Worm (Caenorhabditis elegans) whole organism, L4 larva: ENCODE data around the gene pqn-76.

Experiments used
- F10B5.3 ChIP-seq: sonication (generic microtip); optimal IDR thresholded peaks from 2 replicates; lab custom pipeline; 2016; ENCODE audit warnings: mild to moderate bottlenecking, missing genetic modification characterization, missing compliant biosample characterization
- R02D3.7 ChIP-seq: fragments of 150-350 bp; sonication (generic microtip); optimal IDR thresholded peaks from 3 replicates; lab custom pipeline; 2014; ENCODE audit warnings: missing biosample characterization, missing genetic modification characterization
- T20F7.1 ChIP-seq: fragments of 200-800 bp; sonication (Bioruptor generic); optimal IDR thresholded peaks from 2 replicates; lab custom pipeline; 2018; ENCODE audit warnings: mild to moderate bottlenecking, missing genetic modification characterization, missing compliant biosample characterization
- T26A8.4 ChIP-seq: fragments of 200-800 bp; sonication (Bioruptor generic); IDR thresholded peaks from 2 replicates; pipeline ENCODE4 v1.3.6; 2022; ENCODE audit warnings: missing genetic modification characterization, missing compliant biosample characterization
- aha-1 ChIP-seq: fragments of 150-350 bp; peaks from one replicate; lab custom pipeline; 2014; ENCODE audit warnings: missing biosample characterization, missing genetic modification characterization
- ama-1 ChIP-seq: fragments of 150-350 bp; optimal IDR thresholded peaks from 2 replicates; lab custom pipeline; 2014; ENCODE audit warnings: inconsistent platforms, mixed read lengths
- ceh-32 ChIP-seq: sonication (generic microtip); optimal IDR thresholded peaks from 2 replicates; lab custom pipeline; 2016; ENCODE audit warnings: mild to moderate bottlenecking, missing genetic modification characterization, missing compliant biosample characterization; ENCODE audit not compliant: poor library complexity
- ceh-62 ChIP-seq: sonication (generic microtip); optimal IDR thresholded peaks from 2 replicates; lab custom pipeline; 2017; ENCODE audit warnings: missing biosample characterization, missing genetic modification characterization
- cey-2 ChIP-seq: sonication (generic microtip); optimal IDR thresholded peaks from 3 replicates; lab custom pipeline; 2017; ENCODE audit warnings: missing genetic modification characterization, mild to moderate bottlenecking, missing compliant biosample characterization, antibody characterized with exemption, borderline replicate concordance; ENCODE audit not compliant: insufficient read depth
- daf-16 ChIP-seq, 3 experiments: sonication (generic microtip); optimal IDR thresholded peaks; 2 replicates each; lab custom pipeline; 2016 to 2017; ENCODE audit warnings: missing genetic modification characterization in 3 of 3, missing genetic modification reagents in 3 of 3, mild to moderate bottlenecking in 2 of 3, missing compliant biosample characterization in 2 of 3, missing biosample characterization in 1 of 3, moderate library complexity in 1 of 3
- dmd-6 ChIP-seq: fragments of 200-800 bp; sonication (Bioruptor generic); IDR thresholded peaks from 2 replicates; pipeline ENCODE4 v1.3.6; 2022; ENCODE audit warnings: missing genetic modification reagents, missing genetic modification characterization, missing compliant biosample characterization
- dmd-8 ChIP-seq: fragments of 200-800 bp; sonication (Bioruptor generic); IDR thresholded peaks from 2 replicates; pipeline ENCODE4 v1.3.6; 2022; ENCODE audit warnings: missing genetic modification characterization, missing compliant biosample characterization
- duxl-1 ChIP-seq: sonication (generic microtip); optimal IDR thresholded peaks from 2 replicates; lab custom pipeline; 2016; ENCODE audit warnings: mild to moderate bottlenecking, missing genetic modification characterization, moderate library complexity, missing compliant biosample characterization; ENCODE audit not compliant: poor library complexity
- dve-1 ChIP-seq: sonication (generic microtip); optimal IDR thresholded peaks from 2 replicates; lab custom pipeline; 2017; ENCODE audit warnings: antibody characterized with exemption, mild to moderate bottlenecking, missing genetic modification characterization, missing compliant biosample characterization; ENCODE audit not compliant: insufficient read depth
- hif-1 ChIP-seq, 2 experiments: sonication (generic microtip); optimal IDR thresholded peaks; 2 replicates each; lab custom pipeline; 2016 to 2017; ENCODE audit warnings: missing compliant biosample characterization in 2 of 2, missing genetic modification characterization in 2 of 2, missing genetic modification reagents in 2 of 2, missing genotype in 2 of 2, mild to moderate bottlenecking in 1 of 2
- hmg-1.1 ChIP-seq: fragments of 200-800 bp; sonication (Bioruptor generic); IDR thresholded peaks from 2 replicates; pipeline ENCODE4 v1.3.6; 2022; ENCODE audit warnings: missing genetic modification reagents, missing genetic modification characterization, missing compliant biosample characterization
- lim-7 ChIP-seq: fragments of 200-800 bp; sonication (Bioruptor generic); IDR thresholded peaks from 2 replicates; pipeline ENCODE4 v1.3.6; 2022; ENCODE audit warnings: missing genetic modification characterization, missing compliant biosample characterization
- lin-15B ChIP-seq: fragments of 150-350 bp; sonication (generic microtip); optimal IDR thresholded peaks from 3 replicates; lab custom pipeline; 2014; ENCODE audit warnings: missing biosample characterization, missing genetic modification characterization
- lsy-2 ChIP-seq, 2 experiments: fragments of 150-350 bp in 1 of 2; sonication (generic microtip) in 1 of 2; optimal IDR thresholded peaks; 2 replicates each; lab custom pipeline; 2014 to 2017; ENCODE audit warnings: missing biosample characterization in 2 of 2, missing genetic modification characterization in 2 of 2
- mdl-1 ChIP-seq, 2 experiments: fragments of 150-350 bp in 1 of 2; sonication (generic microtip) in 1 of 2; optimal IDR thresholded peaks; 2 replicates each; lab custom pipeline; 2014 to 2017; ENCODE audit warnings: missing biosample characterization in 2 of 2, missing genetic modification characterization in 2 of 2
- mep-1 ChIP-seq: fragments of 150-350 bp; sonication (generic microtip); optimal IDR thresholded peaks from 3 replicates; lab custom pipeline; 2014; ENCODE audit warnings: missing biosample characterization, missing genetic modification characterization
- mxl-2 ChIP-seq: fragments of 200-800 bp; sonication (Bioruptor generic); conservative IDR thresholded peaks from 2 replicates; pipeline ENCODE4 v1.3.6; 2022; ENCODE audit warnings: missing genetic modification reagents, missing genetic modification characterization, missing compliant biosample characterization
- mxl-3 ChIP-seq: fragments of 200-800 bp; sonication (Bioruptor generic); optimal IDR thresholded peaks from 2 replicates; lab custom pipeline; 2018; ENCODE audit warnings: mild to moderate bottlenecking, missing genetic modification characterization, missing compliant biosample characterization
- nhr-237 ChIP-seq: sonication (generic microtip); optimal IDR thresholded peaks from 2 replicates; lab custom pipeline; 2017; ENCODE audit warnings: missing biosample characterization, missing genetic modification characterization
- nhr-25 ChIP-seq: sonication (generic microtip); optimal IDR thresholded peaks from 2 replicates; lab custom pipeline; 2017; ENCODE audit warnings: missing genetic modification characterization, mild to moderate bottlenecking, missing compliant biosample characterization, antibody characterized with exemption, moderate library complexity, borderline replicate concordance; ENCODE audit not compliant: insufficient read depth
- nhr-6 ChIP-seq: fragments of 150-350 bp; optimal IDR thresholded peaks from 2 replicates; lab custom pipeline; 2014; ENCODE audit warnings: missing biosample characterization, missing genetic modification characterization
- pha-4 ChIP-seq, 2 experiments: fragments of 150-350 bp in 1 of 2; fragments of 200-800 bp in 1 of 2; sonication (Bioruptor generic) in 1 of 2; IDR thresholded peaks in 1 of 2; optimal IDR thresholded peaks in 1 of 2; 2 replicates each; pipeline versions ENCODE4 v1.3.6 to Lab custom; 2014 to 2022; ENCODE audit warnings: missing genetic modification characterization in 2 of 2, missing genetic modification reagents in 2 of 2, missing biosample characterization in 1 of 2, missing compliant biosample characterization in 1 of 2
- php-3 ChIP-seq: fragments of 200-800 bp; sonication (Bioruptor generic); IDR thresholded peaks from 2 replicates; pipeline ENCODE4 v1.3.6; 2022; ENCODE audit warnings: missing genetic modification reagents, missing genetic modification characterization, missing compliant biosample characterization
- skn-1 ChIP-seq: fragments of 150-350 bp; optimal IDR thresholded peaks from 2 replicates; lab custom pipeline; 2014; ENCODE audit warnings: missing biosample characterization, missing genetic modification characterization
- snpc-1.2 ChIP-seq: fragments of 200-800 bp; sonication (Bioruptor generic); IDR thresholded peaks from 2 replicates; pipeline ENCODE4 v1.3.6; 2022; ENCODE audit warnings: missing genetic modification reagents, missing genetic modification characterization, missing compliant biosample characterization
- spr-3 ChIP-seq: fragments of 200-800 bp; sonication (Bioruptor generic); optimal IDR thresholded peaks from 2 replicates; lab custom pipeline; 2018; ENCODE audit warnings: mild to moderate bottlenecking, missing genetic modification characterization, missing compliant biosample characterization
- unc-62 ChIP-seq, 3 experiments: fragments of 150-350 bp in 1 of 3; sonication (generic microtip); optimal IDR thresholded peaks in 2 of 3; peaks in 1 of 3; 1 replicate in 1 of 3; 2 replicates in 2 of 3; lab custom pipeline; 2014 to 2017; ENCODE audit warnings: missing biosample characterization in 3 of 3, missing genetic modification characterization in 3 of 3, missing genetic modification reagents in 3 of 3, missing genotype in 1 of 3
- zag-1 ChIP-seq: fragments of 150-350 bp; optimal IDR thresholded peaks from 2 replicates; lab custom pipeline; 2014; ENCODE audit warnings: missing biosample characterization, missing genetic modification characterization
- zip-11 ChIP-seq: fragments of 200-800 bp; sonication (Bioruptor generic); IDR thresholded peaks from 2 replicates; pipeline ENCODE4 v1.3.6; 2022; ENCODE audit warnings: missing genetic modification characterization, missing compliant biosample characterization
- ztf-11 ChIP-seq: fragments of 150-350 bp; optimal IDR thresholded peaks from 2 replicates; lab custom pipeline; 2014; ENCODE audit warnings: missing biosample characterization, missing genetic modification characterization

Gene pqn-76

DNA sequence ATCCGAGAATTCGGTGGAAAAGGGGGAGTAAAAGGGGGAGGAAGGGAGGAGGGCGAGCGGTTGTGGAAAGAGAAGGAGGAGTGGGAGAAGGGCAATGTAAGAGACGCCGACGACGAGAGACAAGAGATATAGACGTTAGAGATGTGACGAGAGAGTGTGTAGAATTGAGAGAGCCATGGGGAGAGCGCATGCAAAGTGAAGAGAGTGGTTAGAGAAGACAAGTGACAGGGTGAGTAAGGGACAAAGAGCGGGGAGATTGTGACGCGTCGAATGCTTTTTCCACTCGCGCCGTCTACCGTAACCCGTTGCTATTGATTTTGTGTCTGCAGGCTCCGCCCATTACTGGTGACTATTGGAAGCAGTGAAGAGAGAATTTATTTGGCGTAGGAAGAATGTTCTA is 8.1 kb upstream of the pqn-76 start (continued):
- no peak for TF ChIP-seq dmd-8 (GFP tag; lab: Robert Waterston, UW)
- TF ChIP-seq R02D3.7 (tag; lab: Kevin White, UChicago) = no peak
- TF ChIP-seq mxl-3 (GFP tag; lab: Kevin White, UChicago) = no peak
- TF ChIP-seq nhr-237 (tag; lab: Kevin White, UChicago) = no peak
- no peak for TF ChIP-seq hif-1 (tag; optimal IDR thresholded peaks at IDR 0.05; lab: Kevin White, UChicago)
- TF ChIP-seq ama-1 (lab: Kevin White, UChicago) = no peak
- peak; percentile 75 for TF ChIP-seq snpc-1.2
- TF ChIP-seq lim-7 = no peak
- TF ChIP-seq spr-3 (GFP tag; lab: Kevin White, UChicago) = no peak
- peak; percentile 54 for TF ChIP-seq nhr-25 (tag; lab: Kevin White, UChicago)
- TF ChIP-seq ztf-11 (tag; lab: Kevin White, UChicago) = no peak
- TF ChIP-seq mdl-1 (tag; optimal IDR thresholded peaks at IDR 0.05; lab: Kevin White, UChicago) = peak in 1 of 2 experiments; percentile 50

- TF ChIP-seq T26A8.4 (GFP tag; lab: Robert Waterston, UW) (no peak), ceh-32 (tag; lab: Kevin White, UChicago) (no peak), ceh-62 (tag; lab: Kevin White, UChicago) (no peak), lin-15B (tag; lab: Kevin White, UChicago) (no peak), duxl-1 (tag; lab: Kevin White, UChicago) (no peak), F10B5.3 (tag; lab: Kevin White, UChicago) (no peak), dmd-8 (GFP tag; lab: Robert Waterston, UW) (no peak), snpc-1.2 (0 out of 2 replicates have a peak, but pooled peaks have one; percentile 50), zag-1 (tag; lab: Kevin White, UChicago) (no peak)
These were observed 7.2 kb upstream of the pqn-76 start for ce11 chrIV:15571652-15572051.

- TF ChIP-seq T26A8.4 (GFP tag; lab: Robert Waterston, UW) (no peak), cey-2 (tag; lab: Kevin White, UChicago) (no peak), dmd-6 (no peak), aha-1 (no peak), mxl-2 (GFP tag; lab: Robert Waterston, UW) (no peak), nhr-237 (tag; lab: Kevin White, UChicago) (no peak), unc-62 (GFP tag; optimal IDR thresholded peaks at IDR 0.05 in 1 of 2; lab: Kevin White, UChicago) (peak in 1 of 2 experiments; percentile 92), unc-62 (tag; optimal IDR thresholded peaks at IDR 0.05; lab: Kevin White, UChicago) (no peak)
These were observed 6.8 kb upstream of the pqn-76 start for ce11 chrIV:15572106-15572505.

DNA sequence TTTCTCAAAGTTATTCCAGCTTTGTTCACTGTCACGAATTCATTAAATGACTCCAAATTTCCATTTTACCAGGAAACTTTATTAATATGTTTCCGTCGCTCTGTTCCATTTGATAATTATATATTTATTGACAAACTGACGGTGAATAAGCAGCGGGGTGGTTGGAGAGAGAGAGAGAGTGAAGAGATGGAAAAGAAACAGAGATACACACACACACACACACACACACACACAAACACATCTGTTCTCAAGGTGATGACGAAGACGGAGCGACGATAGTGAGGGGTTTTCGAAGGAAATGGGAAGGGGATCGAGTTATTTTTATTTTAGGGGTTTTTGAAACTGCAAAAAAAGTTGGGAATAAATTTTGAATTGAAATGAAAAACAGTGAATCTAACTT is 5.0 kb upstream of the pqn-76 start:
- no peak for TF ChIP-seq daf-16 (GFP tag; optimal IDR thresholded peaks at IDR 0.05; lab: Kevin White, UChicago)
- peak; percentile 43 for TF ChIP-seq daf-16 (tag; optimal IDR thresholded peaks at IDR 0.05; lab: Kevin White, UChicago)
- TF ChIP-seq skn-1 (tag; lab: Kevin White, UChicago) = no peak
- TF ChIP-seq lsy-2 (tag; optimal IDR thresholded peaks at IDR 0.05; lab: Kevin White, UChicago) = peak in 1 of 2 experiments; percentile 83
- peak; percentile 55 for TF ChIP-seq nhr-6 (tag; lab: Kevin White, UChicago)
- no peak for TF ChIP-seq php-3 (GFP tag; lab: Robert Waterston, UW)
- no peak for TF ChIP-seq pha-4 (GFP tag; IDR thresholded peaks at IDR 0.05; lab: Robert Waterston, UW)
- TF ChIP-seq pha-4 (tag; optimal IDR thresholded peaks at IDR 0.05; lab: Kevin White, UChicago) = peak; percentile 23
- no peak for TF ChIP-seq T20F7.1 (GFP tag; lab: Kevin White, UChicago)
- no peak for TF ChIP-seq ztf-11 (tag; lab: Kevin White, UChicago)
- no peak for TF ChIP-seq hmg-1.1 (GFP tag; lab: Robert Waterston, UW)
- TF ChIP-seq zip-11 (GFP tag; lab: Robert Waterston, UW) = no peak
- peak; percentile 17 for TF ChIP-seq mep-1 (tag; lab: Kevin White, UChicago)
- TF ChIP-seq dve-1 = peak; percentile 37
